Fruit fly (Drosophila melanogaster) whole organism, embryonic: ENCODE results near the gene cass.

ENCODE experiments used
- B-H2 ChIP-seq: fragments of 200-800 bp; sonication (Bioruptor generic); optimal IDR thresholded peaks from 2 replicates; lab custom pipeline; 2018; ENCODE audit warnings: missing biosample characterization, mild to moderate bottlenecking, missing genetic modification characterization
- BEAF-32 ChIP-seq: fragments of 200-800 bp; sonication (Bioruptor generic); optimal IDR thresholded peaks from 3 replicates; lab custom pipeline; 2017; ENCODE audit warnings: missing biosample characterization, missing genetic modification characterization, mild to moderate bottlenecking, moderate library complexity, missing genetic modification reagents
- Bgb ChIP-seq: fragments of 200-800 bp; sonication (Bioruptor generic); IDR thresholded peaks from 2 replicates; pipeline ENCODE4 v1.3.6; 2022; ENCODE audit warnings: missing biosample characterization, missing genetic modification characterization; ENCODE audit not compliant: partially characterized antibody
- CG10366 ChIP-seq: fragments of 200-800 bp; sonication (Bioruptor generic); IDR thresholded peaks from 2 replicates; pipeline ENCODE4 v1.3.6; 2022; ENCODE audit warnings: missing biosample characterization, missing genetic modification characterization
- CG10543 ChIP-seq: fragments of 200-800 bp; sonication (Bioruptor generic); optimal IDR thresholded peaks from 3 replicates; lab custom pipeline; 2017; ENCODE audit warnings: missing biosample characterization, mild to moderate bottlenecking, missing genetic modification characterization, moderate library complexity
- CG11504 ChIP-seq: fragments of 200-800 bp; sonication (Bioruptor generic); optimal IDR thresholded peaks from 3 replicates; lab custom pipeline; 2019; ENCODE audit warnings: missing biosample characterization, mild to moderate bottlenecking, missing genetic modification characterization, moderate library complexity
- CG12391 ChIP-seq: fragments of 200-800 bp; sonication (Bioruptor generic); optimal IDR thresholded peaks from 3 replicates; lab custom pipeline; 2018; ENCODE audit warnings: missing biosample characterization, mild to moderate bottlenecking, missing genetic modification characterization, moderate library complexity
- CG14441 ChIP-seq: fragments of 200-800 bp; sonication (Bioruptor generic); IDR thresholded peaks from 2 replicates; pipeline ENCODE4 v1.3.6; 2022; ENCODE audit warnings: missing biosample characterization, missing genetic modification characterization
- CG15514 ChIP-seq: fragments of 200-800 bp; sonication (Bioruptor generic); optimal IDR thresholded peaks from 3 replicates; lab custom pipeline; 2017; ENCODE audit warnings: missing biosample characterization, missing genetic modification characterization, mild to moderate bottlenecking, moderate library complexity, missing genetic modification reagents
- CG15601 ChIP-seq: fragments of 200-800 bp; sonication (Bioruptor generic); optimal IDR thresholded peaks from 3 replicates; lab custom pipeline; 2019; ENCODE audit warnings: missing biosample characterization, mild to moderate bottlenecking, missing genetic modification characterization, moderate library complexity
- CG17612 ChIP-seq: fragments of 200-800 bp; sonication (Bioruptor generic); IDR thresholded peaks from 2 replicates; pipeline ENCODE4 v1.3.6; 2022; ENCODE audit warnings: missing biosample characterization, missing genetic modification characterization
- CG3065 ChIP-seq: fragments of 200-800 bp; sonication (Bioruptor generic); optimal IDR thresholded peaks from 2 replicates; lab custom pipeline; 2016; ENCODE audit warnings: missing biosample characterization, missing genetic modification characterization
- CG31365 ChIP-seq: fragments of 200-800 bp; sonication (Bioruptor generic); optimal IDR thresholded peaks from 2 replicates; lab custom pipeline; 2018; ENCODE audit warnings: missing biosample characterization, mild to moderate bottlenecking, missing genetic modification characterization
- CG3163 ChIP-seq: fragments of 200-800 bp; sonication (Bioruptor generic); optimal IDR thresholded peaks from 3 replicates; lab custom pipeline; 2016; ENCODE audit warnings: missing biosample characterization, missing genetic modification characterization
- CG34224 ChIP-seq: fragments of 200-800 bp; sonication (Bioruptor generic); IDR thresholded peaks from 3 replicates; pipeline ENCODE4 v1.3.6; 2022; ENCODE audit warnings: missing biosample characterization, missing genetic modification characterization; ENCODE audit not compliant: partially characterized antibody
- CG34422 ChIP-seq: fragments of 200-800 bp; sonication (Bioruptor generic); IDR thresholded peaks from 3 replicates; pipeline ENCODE4 v1.3.6; 2022; ENCODE audit warnings: missing biosample characterization, missing genetic modification characterization
- CG3838 ChIP-seq: fragments of 200-800 bp; sonication (Bioruptor generic); optimal IDR thresholded peaks from 3 replicates; lab custom pipeline; 2016; ENCODE audit warnings: missing biosample characterization, missing genetic modification characterization
- CG4617 ChIP-seq: fragments of 200-800 bp; sonication (Bioruptor generic); optimal IDR thresholded peaks from 3 replicates; lab custom pipeline; 2016; ENCODE audit warnings: missing biosample characterization, missing genetic modification characterization, borderline replicate concordance
- CG4707 ChIP-seq: fragments of 200-800 bp; sonication (Bioruptor generic); optimal IDR thresholded peaks from 2 replicates; lab custom pipeline; 2018; ENCODE audit warnings: missing biosample characterization, mild to moderate bottlenecking, missing genetic modification characterization, moderate library complexity
- CG6791 ChIP-seq: fragments of 200-800 bp; sonication (Bioruptor generic); IDR thresholded peaks from 3 replicates; pipeline ENCODE4 v1.3.6; 2022; ENCODE audit warnings: missing biosample characterization, missing genetic modification characterization; ENCODE audit not compliant: partially characterized antibody
- CG7271 ChIP-seq: fragments of 200-800 bp; sonication (Bioruptor generic); optimal IDR thresholded peaks from 2 replicates; lab custom pipeline; 2018; ENCODE audit warnings: missing biosample characterization, mild to moderate bottlenecking, missing genetic modification characterization, moderate library complexity
- CG7839 ChIP-seq: fragments of 200-800 bp; sonication (Bioruptor generic); optimal IDR thresholded peaks from 3 replicates; lab custom pipeline; 2018; ENCODE audit warnings: missing biosample characterization, mild to moderate bottlenecking, missing genetic modification characterization, moderate library complexity
- CG8924 ChIP-seq: fragments of 200-800 bp; optimal IDR thresholded peaks from 3 replicates; lab custom pipeline; 2019; ENCODE audit warnings: missing biosample characterization, mild to moderate bottlenecking, missing genetic modification characterization, moderate library complexity
- CG9817 ChIP-seq: fragments of 200-800 bp; sonication (Bioruptor generic); optimal IDR thresholded peaks from 2 replicates; lab custom pipeline; 2018; ENCODE audit warnings: missing biosample characterization, mild to moderate bottlenecking, missing genetic modification characterization, moderate library complexity
- CTCF ChIP-seq: fragments of 200-800 bp; sonication (Bioruptor generic); optimal IDR thresholded peaks from 2 replicates; lab custom pipeline; 2017; ENCODE audit warnings: missing biosample characterization, mild to moderate bottlenecking, missing genetic modification characterization, moderate library complexity
- Dll ChIP-seq: fragments of 200-800 bp; sonication (Bioruptor generic); IDR thresholded peaks from 4 replicates; pipeline ENCODE4 v1.3.6; 2022; ENCODE audit warnings: missing biosample characterization, missing genetic modification characterization; ENCODE audit not compliant: partially characterized antibody
- Drgx ChIP-seq: fragments of 200-800 bp; sonication (Bioruptor generic); IDR thresholded peaks from 2 replicates; pipeline ENCODE4 v1.3.6; 2022; ENCODE audit warnings: missing biosample characterization, missing genetic modification characterization
- Elba2 ChIP-seq: fragments of 200-800 bp; sonication (Bioruptor generic); optimal IDR thresholded peaks from 3 replicates; lab custom pipeline; 2016; ENCODE audit warnings: missing biosample characterization, missing genetic modification characterization
- Myb ChIP-seq: fragments of 200-800 bp; sonication (Bioruptor generic); optimal IDR thresholded peaks from 2 replicates; lab custom pipeline; 2016; ENCODE audit warnings: missing biosample characterization, missing genetic modification characterization
- Rx ChIP-seq: fragments of 200-800 bp; sonication (Bioruptor generic); IDR thresholded peaks from 2 replicates; pipeline ENCODE4 v1.3.6; 2022; ENCODE audit warnings: missing biosample characterization, missing genetic modification characterization
- Spps ChIP-seq: fragments of 200-800 bp; sonication (Bioruptor generic); optimal IDR thresholded peaks from 2 replicates; lab custom pipeline; 2018; ENCODE audit warnings: missing biosample characterization, mild to moderate bottlenecking, missing genetic modification characterization
- YL-1 ChIP-seq: fragments of 200-800 bp; sonication (Bioruptor generic); optimal IDR thresholded peaks from 3 replicates; lab custom pipeline; 2017; ENCODE audit warnings: missing biosample characterization, mild to moderate bottlenecking, missing genetic modification characterization
- bigmax ChIP-seq: fragments of 200-800 bp; sonication (Bioruptor generic); optimal IDR thresholded peaks from 2 replicates; lab custom pipeline; 2018; ENCODE audit warnings: missing biosample characterization, mild to moderate bottlenecking, missing genetic modification characterization
- dmrt11E ChIP-seq: fragments of 200-800 bp; sonication (Bioruptor generic); optimal IDR thresholded peaks from 3 replicates; lab custom pipeline; 2018; ENCODE audit warnings: missing biosample characterization, mild to moderate bottlenecking, missing genetic modification characterization, moderate library complexity
- dpn ChIP-seq, 2 experiments: fragments of 200-800 bp; sonication (Bioruptor generic); optimal IDR thresholded peaks; 3 replicates each; lab custom pipeline; 2016; ENCODE audit warnings: missing biosample characterization in 2 of 2, missing genetic modification characterization in 2 of 2
- emc ChIP-seq: fragments of 200-800 bp; sonication (Bioruptor generic); optimal IDR thresholded peaks from 2 replicates; lab custom pipeline; 2016; ENCODE audit warnings: missing biosample characterization, missing genetic modification characterization
- eve ChIP-seq, 2 experiments: fragments of >200 bp; optimal IDR thresholded peaks; 2 replicates each; lab custom pipeline; 2017; ENCODE audit warnings: missing biosample characterization in 2 of 2, missing genetic modification characterization in 2 of 2
- fd64A ChIP-seq: fragments of 200-800 bp; sonication (Bioruptor generic); optimal IDR thresholded peaks from 3 replicates; lab custom pipeline; 2018; ENCODE audit warnings: missing biosample characterization, mild to moderate bottlenecking, missing genetic modification characterization
- gfzf ChIP-seq: fragments of 200-800 bp; sonication (Bioruptor generic); optimal IDR thresholded peaks from 2 replicates; lab custom pipeline; 2016; ENCODE audit warnings: missing biosample characterization, mild to moderate bottlenecking, missing genetic modification characterization, moderate library complexity
- nom ChIP-seq: fragments of 200-800 bp; sonication (Bioruptor generic); optimal IDR thresholded peaks from 2 replicates; lab custom pipeline; 2017; ENCODE audit warnings: missing biosample characterization, missing genetic modification characterization, mild to moderate bottlenecking, moderate library complexity, missing genetic modification reagents
- onecut ChIP-seq: fragments of 200-800 bp; sonication (Bioruptor generic); IDR thresholded peaks from 2 replicates; pipeline ENCODE4 v1.3.6; 2022; ENCODE audit warnings: missing biosample characterization, missing genetic modification characterization
- psq ChIP-seq: fragments of 200-800 bp; sonication (Bioruptor generic); optimal IDR thresholded peaks from 2 replicates; lab custom pipeline; 2017; ENCODE audit warnings: missing biosample characterization, missing genetic modification characterization
- pum ChIP-seq: fragments of 200-800 bp; sonication (Bioruptor generic); optimal IDR thresholded peaks from 2 replicates; lab custom pipeline; 2016; ENCODE audit warnings: missing biosample characterization, missing genetic modification characterization
- pzg ChIP-seq: fragments of 200-800 bp; sonication (Bioruptor generic); optimal IDR thresholded peaks from 3 replicates; lab custom pipeline; 2018; ENCODE audit warnings: missing biosample characterization, mild to moderate bottlenecking, missing genetic modification characterization, moderate library complexity
- sna ChIP-seq: fragments of 200-800 bp; sonication (Bioruptor generic); IDR thresholded peaks from 2 replicates; pipeline ENCODE4 v1.3.6; 2022; ENCODE audit warnings: missing biosample characterization, missing genetic modification characterization; ENCODE audit not compliant: partially characterized antibody
- stc ChIP-seq: fragments of 200-800 bp; sonication (Bioruptor generic); IDR thresholded peaks from 2 replicates; pipeline ENCODE4 v1.3.6; 2022; ENCODE audit warnings: missing biosample characterization, missing genetic modification characterization
- stwl ChIP-seq: fragments of 200-800 bp; sonication (Bioruptor generic); optimal IDR thresholded peaks from 3 replicates; lab custom pipeline; 2018; ENCODE audit warnings: missing biosample characterization, mild to moderate bottlenecking, missing genetic modification characterization, moderate library complexity
- tna ChIP-seq: fragments of 200-800 bp; sonication (Bioruptor generic); IDR thresholded peaks from 2 replicates; pipeline ENCODE4 v1.3.6; 2022; ENCODE audit warnings: missing biosample characterization, missing genetic modification characterization; ENCODE audit not compliant: partially characterized antibody
- twi ChIP-seq: fragments of 200-800 bp; optimal IDR thresholded peaks from 2 replicates; lab custom pipeline; 2019; ENCODE audit warnings: missing biosample characterization, mild to moderate bottlenecking, missing genetic modification characterization, moderate library complexity
- unpg ChIP-seq: fragments of 200-800 bp; sonication (Bioruptor generic); optimal IDR thresholded peaks from 3 replicates; lab custom pipeline; 2018; ENCODE audit warnings: missing biosample characterization, mild to moderate bottlenecking, missing genetic modification characterization, moderate library complexity
- wek ChIP-seq: fragments of 200-800 bp; sonication (Bioruptor generic); optimal IDR thresholded peaks from 3 replicates; lab custom pipeline; 2018; ENCODE audit warnings: missing biosample characterization, mild to moderate bottlenecking, missing genetic modification characterization, moderate library complexity

The cass gene

dm6 chr2L:17477710-17478109, at the start of gene cass (continued):
- TF ChIP-seq pum (GFP tag; lab: Kevin White, UChicago) (no peak), unpg (GFP tag; lab: Kevin White, UChicago) (peak; percentile 23), psq (GFP tag; lab: Kevin White, UChicago) (no peak), CG15514 (GFP tag; lab: Kevin White, UChicago) (peak; percentile 63), CG6791 (GFP tag; lab: Robert Waterston, UW) (peak; percentile 95), CG34422 (GFP tag; lab: Robert Waterston, UW) (no peak; the same call in 2 of the 3 replicates), pzg (peak; percentile 89), CG4617 (peak; percentile 69), Dll (peak; percentile 90), CG10543 (GFP tag; lab: Kevin White, UChicago) (no peak), fd64A (GFP tag; lab: Kevin White, UChicago) (no peak), sna (GFP tag; lab: Robert Waterston, UW) (peak; percentile 82), BEAF-32 (GFP tag; lab: Kevin White, UChicago) (peak; percentile 90), Bgb (GFP tag; lab: Robert Waterston, UW) (peak; percentile 94), CG15601 (peak; percentile 33), Myb (GFP tag; lab: Kevin White, UChicago) (peak; percentile 88), CG4707 (no peak), CG12391 (tag; lab: Kevin White, UChicago) (peak; percentile 4), CG11504 (tag; lab: Kevin White, UChicago) (no peak), CG10366 (GFP tag; lab: Robert Waterston, UW) (no peak), CG3065 (GFP tag; lab: Kevin White, UChicago) (no peak), dmrt11E (tag; lab: Kevin White, UChicago) (peak; percentile 9), CTCF (GFP tag; lab: Kevin White, UChicago) (peak; percentile 47), YL-1 (peak; percentile 93), emc (GFP tag; lab: Kevin White, UChicago) (no peak), stwl (peak; percentile 92), CG8924 (peak; percentile 26), CG3838 (GFP tag; lab: Kevin White, UChicago) (no peak), eve (GFP tag; optimal IDR thresholded peaks at IDR 0.05; lab: Kevin White, UChicago) (no peak), CG34224 (GFP tag; lab: Robert Waterston, UW) (peak; percentile 92), nom (GFP tag; lab: Kevin White, UChicago) (no peak), gfzf (GFP tag; lab: Kevin White, UChicago) (peak; percentile 88), CG31365 (tag; lab: Kevin White, UChicago) (no peak), wek (GFP tag; lab: Kevin White, UChicago) (no peak), bigmax (GFP tag; lab: Kevin White, UChicago) (no peak)

dm6 chr2L:17524449-17524848, 46.8 kb upstream of the cass start, which contains the start of gene CG15143:
Gene CG15143, minus strand, starts transcription at chr2L:17524549.
- TF ChIP-seq CG7839 (tag; lab: Kevin White, UChicago): no peak
- TF ChIP-seq twi (tag; lab: Kevin White, UChicago): no peak
- TF ChIP-seq tna (GFP tag; lab: Robert Waterston, UW): no peak
- TF ChIP-seq CG9817 (tag; lab: Kevin White, UChicago): no peak
- no peak for TF ChIP-seq dpn (GFP tag; optimal IDR thresholded peaks at IDR 0.05; lab: Kevin White, UChicago)
- TF ChIP-seq Spps: no peak
- no peak for TF ChIP-seq stc (GFP tag; lab: Robert Waterston, UW)
- TF ChIP-seq dmrt11E (tag; lab: Kevin White, UChicago): no peak
- no peak for TF ChIP-seq CG7271 (tag; lab: Kevin White, UChicago)
- TF ChIP-seq CG3163 (GFP tag; lab: Kevin White, UChicago): no peak
- no peak for TF ChIP-seq onecut (GFP tag; lab: Robert Waterston, UW)
- TF ChIP-seq Drgx (GFP tag; lab: Robert Waterston, UW): no peak
- no peak for TF ChIP-seq CG17612
- no peak for TF ChIP-seq CG14441 (GFP tag; lab: Robert Waterston, UW)
- no peak for TF ChIP-seq Rx (GFP tag; lab: Robert Waterston, UW)
- no peak for TF ChIP-seq B-H2 (GFP tag; lab: Kevin White, UChicago)
- TF ChIP-seq Elba2 (GFP tag; lab: Kevin White, UChicago): no peak
